Fruit fly (Drosophila melanogaster): ENCODE measurements around the gene Duox.

DNA sequence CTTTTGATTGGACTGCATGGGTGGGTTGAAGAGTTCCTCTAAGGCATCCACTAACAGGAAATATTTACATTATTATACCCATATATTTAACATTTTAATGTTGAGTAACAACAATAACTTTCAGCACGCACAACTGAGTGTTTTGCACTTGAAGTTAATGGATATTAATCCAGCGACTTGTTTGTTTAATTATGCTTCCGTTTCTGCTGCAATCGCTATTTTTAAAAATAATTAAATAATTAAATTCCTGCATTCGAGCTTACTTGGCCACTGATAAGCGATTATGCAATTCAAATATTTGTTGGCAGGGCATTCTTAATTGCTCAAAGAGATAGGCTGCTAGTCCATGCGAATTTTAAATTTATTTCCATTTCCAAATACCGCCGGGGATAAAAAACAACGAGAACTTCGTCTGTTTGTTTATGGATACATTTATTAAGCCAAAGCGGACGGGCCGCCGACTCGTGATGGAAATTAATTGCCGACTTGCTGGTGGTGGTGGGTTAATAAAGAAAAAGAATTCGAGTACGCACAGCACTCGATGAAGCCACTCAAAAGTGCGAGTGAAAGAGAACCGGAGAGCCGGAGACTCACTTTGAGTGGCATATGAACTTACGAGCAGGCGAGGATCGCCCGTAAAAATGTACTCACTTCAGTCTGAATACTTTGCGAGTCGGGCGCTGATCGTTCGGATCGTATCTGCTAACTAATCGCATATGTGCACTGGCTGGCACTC, 32.0 kb upstream of the Duox start:
- no peak for TF ChIP-seq CTCF (optimal IDR thresholded peaks at IDR 0.05)
- no peak for TF ChIP-seq CG8478 (optimal IDR thresholded peaks at IDR 0.05)
